Worm (Caenorhabditis elegans) whole organism, late embryonic: ENCODE measurements around the gene clec-161.

Source experiments
- ama-1 ChIP-seq: fragments of 150-350 bp; optimal IDR thresholded peaks from 2 replicates; lab custom pipeline; 2014
- fax-1 ChIP-seq: sonication (generic microtip); optimal IDR thresholded peaks from 2 replicates; lab custom pipeline; 2016; ENCODE audit warnings: missing genotype, missing genetic modification characterization, missing compliant biosample characterization
- hlh-30 ChIP-seq: sonication (generic microtip); optimal IDR thresholded peaks from 2 replicates; lab custom pipeline; 2017; ENCODE audit warnings: antibody characterized with exemption, missing genetic modification characterization, missing compliant biosample characterization; ENCODE audit not compliant: insufficient read depth
- hlh-8 ChIP-seq: sonication (generic microtip); optimal IDR thresholded peaks from 2 replicates; lab custom pipeline; 2016; ENCODE audit warnings: missing genotype, missing genetic modification characterization, missing compliant biosample characterization
- pha-4 ChIP-seq: fragments of 150-350 bp; optimal IDR thresholded peaks from 2 replicates; lab custom pipeline; 2018; ENCODE audit warnings: missing biosample characterization, missing genetic modification reagents, missing genetic modification characterization
- rnt-1 ChIP-seq: sonication (generic microtip); optimal IDR thresholded peaks from 2 replicates; lab custom pipeline; 2016; ENCODE audit warnings: missing genetic modification characterization, missing compliant biosample characterization
- sdc-2 ChIP-seq: sonication (generic microtip); optimal IDR thresholded peaks from 2 replicates; lab custom pipeline; 2016; ENCODE audit warnings: missing genotype, missing genetic modification characterization, missing compliant biosample characterization
- unc-55 ChIP-seq: sonication (generic microtip); optimal IDR thresholded peaks from 2 replicates; lab custom pipeline; 2017; ENCODE audit warnings: missing biosample characterization, missing genetic modification reagents, missing genetic modification characterization

DNA sequence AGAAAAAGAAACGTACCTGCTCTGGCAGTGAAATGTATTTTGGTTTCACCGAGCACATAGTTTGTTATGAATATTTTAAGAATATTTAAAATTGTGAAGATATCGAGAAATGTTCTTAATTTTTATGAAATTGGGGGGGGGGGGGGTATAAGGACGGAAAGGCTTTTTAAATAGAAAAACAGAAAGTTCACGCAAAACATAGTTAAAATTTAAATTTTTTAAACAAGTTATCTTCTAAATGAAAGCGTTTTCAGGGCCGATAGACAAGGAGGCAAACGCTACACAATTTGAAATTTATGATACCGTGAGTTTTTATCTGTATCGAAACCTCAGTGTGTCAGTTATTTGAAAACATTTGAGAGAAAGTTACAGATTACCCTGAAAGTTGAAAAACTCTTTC lies 47.3 kb upstream of the clec-161 start, which contains the start of gene C15H7.4:
- TF ChIP-seq hlh-8 (tag; lab: Kevin White, UChicago) (no peak), rnt-1 (tag; lab: Kevin White, UChicago) (no peak), ama-1 (lab: Kevin White, UChicago) (no peak), sdc-2 (tag; lab: Kevin White, UChicago) (no peak), unc-55 (GFP tag; lab: Kevin White, UChicago) (no peak), hlh-30 (no peak), fax-1 (tag; lab: Kevin White, UChicago) (no peak), pha-4 (no peak)
